Worm (Caenorhabditis elegans): ENCODE measurements around the gene nurf-1.

nurf-1 gene

ce11 chrII:14407332-14408270, 17.1 kb downstream of the nurf-1 start (continued):
- TF ChIP-seq T20F7.1 (GFP tag; optimal IDR thresholded peaks at IDR 0.05), result no peak
- no peak for TF ChIP-seq Y105C5A.15 (GFP tag; IDR thresholded peaks at IDR 0.05)
- no peak for TF ChIP-seq jun-1 (tag; optimal IDR thresholded peaks at IDR 0.05)
- TF ChIP-seq nhr-111 (GFP tag; optimal IDR thresholded peaks at IDR 0.05), result no peak
- TF ChIP-seq ama-1 (optimal IDR thresholded peaks at IDR 0.05), result no peak
- peak; percentile 63 for TF ChIP-seq hlh-11 (tag; optimal IDR thresholded peaks at IDR 0.05)
- no peak for TF ChIP-seq aly-2 (tag; optimal IDR thresholded peaks at IDR 0.05)
- TF ChIP-seq nhr-6 (tag; optimal IDR thresholded peaks at IDR 0.05), result peak; percentile 17
- TF ChIP-seq madf-5 (GFP tag; IDR thresholded peaks at IDR 0.05), result peak in 1 of 2 experiments; percentile 4; a peak in 1 of 4 replicates
- TF ChIP-seq arid-1 (GFP tag; conservative IDR thresholded peaks at IDR 0.05), result 0 out of 2 replicates have a peak, but pooled peaks have one; percentile 42
- TF ChIP-seq php-3 (GFP tag; IDR thresholded peaks at IDR 0.05), result peak; percentile 84
- TF ChIP-seq zip-2 (tag; optimal IDR thresholded peaks at IDR 0.05), result peak; percentile 38
- no peak for TF ChIP-seq dmd-6 (GFP tag; IDR thresholded peaks at IDR 0.05)
- TF ChIP-seq ceh-28 (tag; optimal IDR thresholded peaks at IDR 0.05), result no peak
- no peak for TF ChIP-seq ztf-11 (tag; optimal IDR thresholded peaks at IDR 0.05)
- no peak for TF ChIP-seq lin-39 (tag; optimal IDR thresholded peaks at IDR 0.05)
- no peak for TF ChIP-seq egl-27 (tag; optimal IDR thresholded peaks at IDR 0.05)
- peak; percentile 80 for TF ChIP-seq aha-1 (tag)
- peak; percentile 40 for TF ChIP-seq rbr-2 (tag; optimal IDR thresholded peaks at IDR 0.05)
- TF ChIP-seq fos-1 (tag; optimal IDR thresholded peaks at IDR 0.05), result no peak
- no peak for TF ChIP-seq pqm-1 (tag; optimal IDR thresholded peaks at IDR 0.05)
- no peak for TF ChIP-seq dmd-9 (GFP tag; IDR thresholded peaks at IDR 0.05)
- TF ChIP-seq Y48G9A.11 (GFP tag; IDR thresholded peaks at IDR 0.05), result no peak
- TF ChIP-seq gei-8 (GFP tag; optimal IDR thresholded peaks at IDR 0.05), result no peak
- TF ChIP-seq attf-4 (tag; optimal IDR thresholded peaks at IDR 0.05), result no peak
- TF ChIP-seq lin-1 (GFP tag; IDR thresholded peaks at IDR 0.05), result peak; percentile 54; the same call in 1 of the 2 replicates
- 0 out of 2 replicates have a peak, but pooled peaks have one; percentile 14 for TF ChIP-seq mdt-29 (GFP tag; IDR thresholded peaks at IDR 0.05)
- TF ChIP-seq nhr-76 (tag; optimal IDR thresholded peaks at IDR 0.05), result no peak
- TF ChIP-seq daf-16 (GFP tag; optimal IDR thresholded peaks at IDR 0.05), result no peak
- peak; percentile 43 for TF ChIP-seq daf-16 (tag; optimal IDR thresholded peaks at IDR 0.05)
- peak; percentile 86 for TF ChIP-seq zfp-3 (GFP tag; conservative IDR thresholded peaks at IDR 0.05)
- TF ChIP-seq ztf-7 (tag; optimal IDR thresholded peaks at IDR 0.05), result peak; percentile 56
- TF ChIP-seq daf-19 (GFP tag; conservative IDR thresholded peaks at IDR 0.05), result no peak
- no peak for TF ChIP-seq Y75B8A.6 (GFP tag; IDR thresholded peaks at IDR 0.05)
- no peak for TF ChIP-seq unc-39 (tag; optimal IDR thresholded peaks at IDR 0.05)
- TF ChIP-seq tra-1 (GFP tag; IDR thresholded peaks at IDR 0.05), result no peak
- TF ChIP-seq unc-62 (GFP tag; optimal IDR thresholded peaks at IDR 0.05 in 1 of 2), result no peak
- TF ChIP-seq unc-62 (tag; optimal IDR thresholded peaks at IDR 0.05), result no peak
- no peak for TF ChIP-seq snpc-4 (tag; optimal IDR thresholded peaks at IDR 0.05)
- no peak for TF ChIP-seq ZK546.5 (tag; optimal IDR thresholded peaks at IDR 0.05)
- TF ChIP-seq set-16 (GFP tag; IDR thresholded peaks at IDR 0.05), result no peak
- TF ChIP-seq madf-9 (GFP tag; conservative IDR thresholded peaks at IDR 0.05), result no peak
- no peak for TF ChIP-seq daf-12 (tag; optimal IDR thresholded peaks at IDR 0.05)
- no peak for TF ChIP-seq ceh-32 (tag; optimal IDR thresholded peaks at IDR 0.05; ENCODE audit: poor library complexity)
- TF ChIP-seq F49E8.2 (tag; optimal IDR thresholded peaks at IDR 0.05; ENCODE audit: borderline replicate concordance), result no peak
- peak in 1 of 2 experiments; percentile 81 for TF ChIP-seq lsy-2 (tag; optimal IDR thresholded peaks at IDR 0.05)
- peak; percentile 70 for TF ChIP-seq nhr-102 (tag; optimal IDR thresholded peaks at IDR 0.05)
- TF ChIP-seq sdz-12 (GFP tag; optimal IDR thresholded peaks at IDR 0.05), result no peak
- TF ChIP-seq zag-1 (tag; optimal IDR thresholded peaks at IDR 0.05), result no peak
- 0 out of 2 replicates have a peak, but pooled peaks have one; percentile 5 for TF ChIP-seq zip-11 (GFP tag; IDR thresholded peaks at IDR 0.05)
- TF ChIP-seq zfp-2 (tag; optimal IDR thresholded peaks at IDR 0.05), result no peak
